Worm (Caenorhabditis elegans) whole organism, L4/young adult: Measurements from ENCODE around the gene F37B12.1.

ENCODE experiments used
- W03F9.2 ChIP-seq: fragments of 150-350 bp; optimal IDR thresholded peaks from 2 replicates; lab custom pipeline; 2014; ENCODE audit warnings: missing biosample characterization, missing genetic modification characterization
- him-1 ChIP-seq: sonication (generic microtip); optimal IDR thresholded peaks from 2 replicates; lab custom pipeline; 2016; ENCODE audit warnings: missing genotype, missing genetic modification reagents, missing genetic modification characterization, missing compliant biosample characterization

DNA sequence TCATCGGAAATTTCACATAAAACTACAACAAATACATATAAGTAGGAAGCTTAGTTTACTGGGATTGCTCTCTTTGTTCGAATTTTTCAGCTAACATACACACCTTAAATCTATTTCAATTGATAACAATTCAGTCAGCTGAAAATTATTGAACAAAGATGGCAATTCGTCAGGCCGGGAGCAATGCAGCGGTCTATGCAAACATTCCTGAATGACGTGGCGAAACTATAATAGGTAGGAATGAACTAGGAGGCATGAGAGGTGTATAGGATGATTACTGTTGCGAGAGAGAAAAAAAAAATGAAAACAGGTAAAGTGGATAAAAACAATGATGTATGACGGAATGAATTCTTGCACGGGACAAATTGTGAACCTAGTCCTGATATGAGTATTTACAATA lies 13.0 kb upstream of the F37B12.1 start:
- TF ChIP-seq him-1, result no peak
- no peak for TF ChIP-seq W03F9.2 (tag; lab: Kevin White, UChicago)
